Worm (Caenorhabditis elegans) whole organism, early embryonic: ENCODE results near the gene srh-2.

Experiments
- B0310.2 ChIP-seq: sonication (generic microtip); optimal IDR thresholded peaks from 2 replicates; lab custom pipeline; 2016; ENCODE audit warnings: mild to moderate bottlenecking, missing genetic modification characterization, missing compliant biosample characterization
- F13C5.2 ChIP-seq: sonication (generic microtip); optimal IDR thresholded peaks from 2 replicates; lab custom pipeline; 2017; ENCODE audit warnings: mild to moderate bottlenecking, missing genetic modification characterization, inconsistent platforms, missing compliant biosample characterization
- aly-1 ChIP-seq: sonication (generic microtip); optimal IDR thresholded peaks from 2 replicates; lab custom pipeline; 2016; ENCODE audit warnings: missing genetic modification characterization, missing compliant biosample characterization
- ama-1 ChIP-seq: fragments of 150-350 bp; optimal IDR thresholded peaks from 2 replicates; lab custom pipeline; 2014
- ceh-13 ChIP-seq: fragments of 200-800 bp; sonication (Bioruptor generic); optimal IDR thresholded peaks from 2 replicates; lab custom pipeline; 2018; ENCODE audit warnings: mild to moderate bottlenecking, missing genetic modification characterization, missing compliant biosample characterization
- ceh-36 ChIP-seq: sonication (generic microtip); optimal IDR thresholded peaks from 2 replicates; lab custom pipeline; 2016; ENCODE audit warnings: missing genetic modification characterization, inconsistent platforms, missing compliant biosample characterization
- ets-7 ChIP-seq: sonication (generic microtip); optimal IDR thresholded peaks from 2 replicates; lab custom pipeline; 2016; ENCODE audit warnings: missing genotype, missing genetic modification characterization, missing compliant biosample characterization
- flt-1 ChIP-seq: fragments of 200-800 bp; sonication (Bioruptor generic); IDR thresholded peaks from 2 replicates; pipeline ENCODE4 v1.3.6; 2022; ENCODE audit warnings: missing genetic modification characterization, missing compliant biosample characterization
- hmbx-1 ChIP-seq: sonication (generic microtip); optimal IDR thresholded peaks from 2 replicates; lab custom pipeline; 2016; ENCODE audit warnings: mild to moderate bottlenecking, missing genetic modification characterization, missing compliant biosample characterization
- hmg-4 ChIP-seq: fragments of 200-800 bp; sonication (Bioruptor generic); optimal IDR thresholded peaks from 2 replicates; lab custom pipeline; 2018; ENCODE audit warnings: mild to moderate bottlenecking, missing genetic modification characterization, missing compliant biosample characterization
- hnd-1 ChIP-seq: sonication (generic microtip); optimal IDR thresholded peaks from 2 replicates; lab custom pipeline; 2016; ENCODE audit warnings: missing genetic modification characterization, missing compliant biosample characterization
- pes-1 ChIP-seq: fragments of 200-800 bp; sonication (Bioruptor generic); IDR thresholded peaks from 2 replicates; pipeline ENCODE4 v1.3.6; 2022; ENCODE audit warnings: missing genetic modification reagents, missing genetic modification characterization, missing compliant biosample characterization
- scrt-1 ChIP-seq: fragments of 200-800 bp; sonication (Bioruptor generic); IDR thresholded peaks from 2 replicates; pipeline ENCODE4 v1.3.6; 2022; ENCODE audit warnings: missing genetic modification characterization, missing compliant biosample characterization
- sea-1 ChIP-seq: fragments of 200-800 bp; sonication (Bioruptor generic); conservative IDR thresholded peaks from 2 replicates; pipeline ENCODE4 v1.3.6; 2022; ENCODE audit warnings: missing genetic modification characterization, missing compliant biosample characterization
- tbx-11 ChIP-seq: fragments of 200-800 bp; sonication (Bioruptor generic); IDR thresholded peaks from 2 replicates; pipeline ENCODE4 v1.3.6; 2022; ENCODE audit warnings: missing genetic modification characterization, missing compliant biosample characterization
- tbx-37 ChIP-seq: fragments of 200-800 bp; sonication (Bioruptor generic); conservative IDR thresholded peaks from 2 replicates; pipeline ENCODE4 v1.3.6; 2022; ENCODE audit warnings: missing genetic modification reagents, missing genetic modification characterization, missing compliant biosample characterization
- tra-4 ChIP-seq: sonication (generic microtip); optimal IDR thresholded peaks from 2 replicates; lab custom pipeline; 2017; ENCODE audit warnings: missing genetic modification characterization, missing compliant biosample characterization

srh-2 gene

ce11 chrV:738770-739169 lies 10.7 kb downstream of the srh-2 start, which contains the start of gene srj-24:
Gene srj-24 (minus strand): TSS chrV:738870.
- no peak for TF ChIP-seq ceh-36 (tag; lab: Kevin White, UChicago)
- TF ChIP-seq aly-1 (tag; lab: Kevin White, UChicago): no peak
- TF ChIP-seq sea-1 (GFP tag; lab: Robert Waterston, UW): no peak
- TF ChIP-seq ceh-13 (GFP tag; lab: Kevin White, UChicago): no peak

- TF ChIP-seq tbx-11 (GFP tag; lab: Robert Waterston, UW) (no peak), flt-1 (GFP tag; lab: Robert Waterston, UW) (no peak)
Measured at ce11 chrV:741820-742219, 13.7 kb downstream of the srh-2 start, which contains the start of gene C05E4.7. Gene C05E4.7 (plus strand): TSS chrV:742120.

DNA sequence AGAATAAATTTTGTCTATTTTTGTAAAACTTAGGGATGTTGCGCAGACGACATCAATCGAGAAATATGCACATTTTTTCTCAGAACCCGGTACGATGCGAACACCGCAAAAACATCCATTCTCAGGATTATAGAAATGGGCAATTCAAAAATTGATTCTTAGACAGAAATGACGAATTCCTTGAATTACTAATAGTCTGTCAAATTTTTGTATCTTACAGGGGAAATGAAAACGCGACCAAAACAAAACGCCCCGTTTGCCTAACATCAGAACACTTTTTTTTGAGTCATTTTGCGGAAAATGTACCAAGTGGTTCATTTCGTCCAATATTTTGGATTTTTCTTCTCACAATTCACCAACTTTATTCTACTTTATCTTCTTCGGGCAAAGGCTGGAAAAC lies 15.2 kb downstream of the srh-2 start, which contains the start of gene str-134:
TSS of gene str-134 (plus strand) at position 301 of the 400 bp plus-strand sequence.
- TF ChIP-seq tbx-11 (GFP tag; lab: Robert Waterston, UW) (no peak), ceh-13 (GFP tag; lab: Kevin White, UChicago) (no peak), flt-1 (GFP tag; lab: Robert Waterston, UW) (no peak), hmg-4 (GFP tag; lab: Kevin White, UChicago) (no peak), tra-4 (no peak), F13C5.2 (tag; lab: Kevin White, UChicago) (no peak), aly-1 (tag; lab: Kevin White, UChicago) (no peak), hnd-1 (no peak), ama-1 (lab: Kevin White, UChicago) (no peak), ceh-36 (tag; lab: Kevin White, UChicago) (no peak), sea-1 (GFP tag; lab: Robert Waterston, UW) (no peak), hmbx-1 (tag; lab: Kevin White, UChicago) (no peak), scrt-1 (GFP tag; lab: Robert Waterston, UW) (no peak), ets-7 (no peak), B0310.2 (tag; lab: Kevin White, UChicago) (no peak), pes-1 (GFP tag; lab: Robert Waterston, UW) (no peak), tbx-37 (GFP tag; lab: Robert Waterston, UW) (no peak)

DNA sequence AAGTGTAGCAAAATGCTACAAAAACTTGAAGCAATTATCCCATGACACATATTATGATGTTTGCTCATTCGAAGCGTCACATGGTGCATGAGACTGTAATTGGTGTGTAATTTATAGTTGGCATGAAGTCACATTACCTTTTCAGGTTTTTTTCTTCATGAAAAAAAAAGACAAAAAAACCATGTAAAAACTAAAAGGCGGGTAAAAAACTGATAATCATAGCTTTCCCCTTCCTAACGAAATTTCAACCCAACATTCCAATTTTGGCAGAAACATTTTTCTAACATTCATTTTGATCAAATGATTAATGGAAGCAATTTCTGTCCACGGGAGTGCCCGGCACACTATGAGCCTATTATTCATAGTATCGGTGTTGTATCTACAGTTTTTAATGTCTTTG lies 19.9 kb downstream of the srh-2 start, which contains the start of gene sri-4:
TSS of gene sri-4 (plus strand) at position 301 of the 400 bp plus-strand sequence.
- TF ChIP-seq ets-7 (no peak), flt-1 (GFP tag; lab: Robert Waterston, UW) (no peak), aly-1 (tag; lab: Kevin White, UChicago) (no peak), ceh-13 (GFP tag; lab: Kevin White, UChicago) (no peak), tbx-37 (GFP tag; lab: Robert Waterston, UW) (no peak), sea-1 (GFP tag; lab: Robert Waterston, UW) (no peak), tra-4 (no peak), F13C5.2 (tag; lab: Kevin White, UChicago) (no peak), hmbx-1 (tag; lab: Kevin White, UChicago) (no peak), ceh-36 (tag; lab: Kevin White, UChicago) (no peak), hmg-4 (GFP tag; lab: Kevin White, UChicago) (no peak), pes-1 (GFP tag; lab: Robert Waterston, UW) (no peak), hnd-1 (no peak), tbx-11 (GFP tag; lab: Robert Waterston, UW) (no peak), ama-1 (lab: Kevin White, UChicago) (no peak), scrt-1 (GFP tag; lab: Robert Waterston, UW) (no peak)

- TF ChIP-seq scrt-1 (GFP tag; lab: Robert Waterston, UW) (no peak), ets-7 (no peak), B0310.2 (tag; lab: Kevin White, UChicago) (no peak), hnd-1 (no peak), ceh-36 (tag; lab: Kevin White, UChicago) (no peak), tra-4 (no peak), hmbx-1 (tag; lab: Kevin White, UChicago) (no peak), F13C5.2 (tag; lab: Kevin White, UChicago) (no peak), hmg-4 (GFP tag; lab: Kevin White, UChicago) (no peak), sea-1 (GFP tag; lab: Robert Waterston, UW) (no peak), ama-1 (lab: Kevin White, UChicago) (no peak)
Measured at ce11 chrV:752679-753333, 24.7 kb downstream of the srh-2 start, which contains the start of the genes str-262 and srp-1. Gene str-262 (minus strand): TSS chrV:752779. Gene srp-1 (plus strand): TSS chrV:753283.

- TF ChIP-seq tbx-37 (GFP tag; lab: Robert Waterston, UW) (no peak), flt-1 (GFP tag; lab: Robert Waterston, UW) (no peak), aly-1 (tag; lab: Kevin White, UChicago) (no peak), pes-1 (GFP tag; lab: Robert Waterston, UW) (no peak), hmg-4 (GFP tag; lab: Kevin White, UChicago) (no peak), ama-1 (lab: Kevin White, UChicago) (no peak), ceh-36 (tag; lab: Kevin White, UChicago) (no peak), ets-7 (no peak), F13C5.2 (tag; lab: Kevin White, UChicago) (no peak), hmbx-1 (tag; lab: Kevin White, UChicago) (no peak), hnd-1 (no peak), scrt-1 (GFP tag; lab: Robert Waterston, UW) (no peak), B0310.2 (tag; lab: Kevin White, UChicago) (no peak), sea-1 (GFP tag; lab: Robert Waterston, UW) (no peak), tbx-11 (GFP tag; lab: Robert Waterston, UW) (no peak), tra-4 (no peak), ceh-13 (GFP tag; lab: Kevin White, UChicago) (no peak)
Measured at ce11 chrV:756169-756568, 28.1 kb downstream of the srh-2 start, which contains the start of gene str-20. Gene str-20 (plus strand): TSS chrV:756469.

- TF ChIP-seq ets-7: no peak
- TF ChIP-seq F13C5.2 (tag; lab: Kevin White, UChicago): no peak
- TF ChIP-seq hnd-1: no peak
- TF ChIP-seq hmg-4 (GFP tag; lab: Kevin White, UChicago): no peak
- no peak for TF ChIP-seq ceh-36 (tag; lab: Kevin White, UChicago)
- TF ChIP-seq tra-4: no peak
- no peak for TF ChIP-seq sea-1 (GFP tag; lab: Robert Waterston, UW)
- no peak for TF ChIP-seq B0310.2 (tag; lab: Kevin White, UChicago)
- no peak for TF ChIP-seq hmbx-1 (tag; lab: Kevin White, UChicago)
- no peak for TF ChIP-seq tbx-37 (GFP tag; lab: Robert Waterston, UW)
- TF ChIP-seq tbx-11 (GFP tag; lab: Robert Waterston, UW): no peak
- TF ChIP-seq aly-1 (tag; lab: Kevin White, UChicago): no peak
- no peak for TF ChIP-seq scrt-1 (GFP tag; lab: Robert Waterston, UW)
Measured at ce11 chrV:761235-761634, 33.1 kb downstream of the srh-2 start, which contains the start of gene C05E4.15. Gene C05E4.15 (minus strand): TSS chrV:761335.
